Fruit fly (Drosophila melanogaster): ENCODE results near the gene Jhbp3.

dm6 chr3R:4974514-4975314 lies 19.7 kb upstream of the Jhbp3 start:
- no peak for TF ChIP-seq Blimp-1 (GFP tag; optimal IDR thresholded peaks at IDR 0.05)
- TF ChIP-seq esn (GFP tag; optimal IDR thresholded peaks at IDR 0.05) = peak; percentile 18
- no peak for TF ChIP-seq Hr38 (GFP tag; optimal IDR thresholded peaks at IDR 0.05)
- TF ChIP-seq Eip93F (GFP tag; optimal IDR thresholded peaks at IDR 0.05) = no peak
- TF ChIP-seq CG11294 (GFP tag; IDR thresholded peaks at IDR 0.05) = no peak
- no peak for TF ChIP-seq Smox (GFP tag; optimal IDR thresholded peaks at IDR 0.05)
- TF ChIP-seq CG11902 (GFP tag; optimal IDR thresholded peaks at IDR 0.05) = no peak
- TF ChIP-seq CG6276 (GFP tag; optimal IDR thresholded peaks at IDR 0.05) = no peak
- TF ChIP-seq CG10669 (GFP tag; optimal IDR thresholded peaks at IDR 0.05) = no peak

All from whole organism, prepupa.